Worm (Caenorhabditis elegans): ENCODE results near the gene npp-16.
A peak's percentile ranks its signal among the peaks of the same experiment; 100 is the strongest.

npp-16 gene

DNA sequence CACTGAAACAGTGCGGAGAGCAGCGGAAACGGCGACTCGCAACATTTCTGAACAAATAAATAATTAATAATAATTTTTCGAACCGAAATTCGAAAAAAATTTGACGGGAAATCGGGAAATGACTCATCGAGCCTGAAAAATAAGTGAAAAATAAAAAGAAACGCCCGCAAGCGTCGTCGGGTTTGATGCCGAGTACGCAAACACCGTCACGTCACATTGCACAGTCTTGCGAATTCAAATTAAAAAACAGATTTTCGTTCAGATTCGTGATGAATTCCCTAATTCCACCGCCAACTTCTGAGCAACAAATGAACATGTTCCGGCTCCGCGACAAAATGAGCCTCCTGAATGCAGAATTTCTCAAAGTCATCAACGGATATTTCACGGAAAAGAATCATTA lies at the start of gene npp-16, which contains the start of gene ndab-1:
Gene npp-16, plus strand, starts transcription at position 263 of the 400 bp plus-strand sequence.
Gene ndab-1, minus strand, starts transcription at position 47 of the 400 bp plus-strand sequence.
- TF ChIP-seq lin-13 (tag; optimal IDR thresholded peaks at IDR 0.05) (no peak), hlh-1 (tag; optimal IDR thresholded peaks at IDR 0.05) (no peak), mep-1 (tag; optimal IDR thresholded peaks at IDR 0.05) (no peak), nhr-2 (tag; optimal IDR thresholded peaks at IDR 0.05) (no peak), drap-1 (GFP tag; optimal IDR thresholded peaks at IDR 0.05) (no peak), ces-1 (GFP tag; optimal IDR thresholded peaks at IDR 0.05) (peak; percentile 42), nhr-237 (tag; optimal IDR thresholded peaks at IDR 0.05) (no peak), mab-5 (tag; optimal IDR thresholded peaks at IDR 0.05) (no peak), ham-2 (GFP tag; optimal IDR thresholded peaks at IDR 0.05) (no peak), M03D4.4 (tag; optimal IDR thresholded peaks at IDR 0.05) (peak; percentile 39), elt-1 (tag; optimal IDR thresholded peaks at IDR 0.05; ENCODE audit: borderline replicate concordance, insufficient read depth) (no peak), nhr-28 (tag; optimal IDR thresholded peaks at IDR 0.05) (no peak)

- no peak for TF ChIP-seq bed-3 (GFP tag; optimal IDR thresholded peaks at IDR 0.05)
- TF ChIP-seq pha-4 (tag; optimal IDR thresholded peaks at IDR 0.05), result no peak
- no peak for TF ChIP-seq M03D4.4 (tag; optimal IDR thresholded peaks at IDR 0.05)
- no peak for TF ChIP-seq unc-62 (GFP tag; optimal IDR thresholded peaks at IDR 0.05)
- TF ChIP-seq lsy-2 (tag; optimal IDR thresholded peaks at IDR 0.05), result no peak
- no peak for TF ChIP-seq nhr-28 (tag; optimal IDR thresholded peaks at IDR 0.05)
- no peak for TF ChIP-seq blmp-1 (tag; optimal IDR thresholded peaks at IDR 0.05)
- no peak for TF ChIP-seq hlh-1 (tag; optimal IDR thresholded peaks at IDR 0.05)
- TF ChIP-seq nhr-237 (tag; optimal IDR thresholded peaks at IDR 0.05), result no peak
- no peak for TF ChIP-seq nhr-12 (tag; optimal IDR thresholded peaks at IDR 0.05)
- TF ChIP-seq sptf-1 (tag; optimal IDR thresholded peaks at IDR 0.05), result no peak
- TF ChIP-seq snpc-4 (tag; optimal IDR thresholded peaks at IDR 0.05), result no peak
Measured at ce11 chrIII:11866127-11866526, 49.6 kb upstream of the npp-16 start.

ce11 chrIII:11869231-11869912 lies 46.4 kb upstream of the npp-16 start, which contains the start of gene taf-12:
Gene taf-12, minus strand, starts transcription at chrIII:11869281.
- TF ChIP-seq nhr-2 (tag; optimal IDR thresholded peaks at IDR 0.05) (no peak), mls-2 (tag; optimal IDR thresholded peaks at IDR 0.05) (no peak), M03D4.4 (tag; optimal IDR thresholded peaks at IDR 0.05) (no peak), nhr-12 (tag; optimal IDR thresholded peaks at IDR 0.05) (no peak), ceh-43 (GFP tag; optimal IDR thresholded peaks at IDR 0.05) (no peak)

DNA sequence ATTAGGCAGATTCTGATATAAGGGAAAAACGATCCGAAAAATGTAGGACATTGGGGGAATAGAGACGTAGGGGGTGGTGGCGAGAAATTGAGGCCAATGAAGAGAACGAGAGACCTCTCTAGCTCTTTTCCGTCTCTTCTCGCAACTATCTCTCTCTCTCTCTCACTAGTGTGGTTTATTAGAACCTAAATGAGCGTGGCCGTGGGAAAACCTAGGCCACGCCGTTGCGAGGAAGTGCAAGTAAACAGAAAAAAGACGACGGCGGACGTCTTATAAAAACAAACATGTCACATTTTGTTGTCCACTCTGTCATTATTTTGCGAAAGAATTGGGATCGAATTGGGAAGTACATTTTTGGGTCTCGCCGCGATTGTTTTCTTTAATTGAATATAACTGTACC lies 45.7 kb upstream of the npp-16 start:
- peak; percentile 3 for TF ChIP-seq nhr-2 (tag; optimal IDR thresholded peaks at IDR 0.05)
- peak; percentile 82 for TF ChIP-seq pha-4 (tag; optimal IDR thresholded peaks at IDR 0.05)
- peak; percentile 93 for TF ChIP-seq ces-1 (GFP tag; optimal IDR thresholded peaks at IDR 0.05)
- TF ChIP-seq lsy-2 (tag; optimal IDR thresholded peaks at IDR 0.05), result peak; percentile 72
- TF ChIP-seq unc-120 (tag; optimal IDR thresholded peaks at IDR 0.05; ENCODE audit: poor library complexity, severe bottlenecking), result peak; percentile 88
- TF ChIP-seq ceh-83 (GFP tag; optimal IDR thresholded peaks at IDR 0.05), result no peak
- TF ChIP-seq nhr-28 (tag; optimal IDR thresholded peaks at IDR 0.05), result no peak
- TF ChIP-seq drap-1 (GFP tag; optimal IDR thresholded peaks at IDR 0.05), result peak; percentile 32
- peak; percentile 33 for TF ChIP-seq mls-2 (tag; optimal IDR thresholded peaks at IDR 0.05)
- peak; percentile 28 for TF ChIP-seq mep-1 (tag; optimal IDR thresholded peaks at IDR 0.05)
- TF ChIP-seq unc-39 (tag; optimal IDR thresholded peaks at IDR 0.05), result no peak
- TF ChIP-seq blmp-1 (tag; optimal IDR thresholded peaks at IDR 0.05), result no peak
- no peak for TF ChIP-seq snpc-4 (tag; optimal IDR thresholded peaks at IDR 0.05)
- TF ChIP-seq lin-32 (GFP tag; optimal IDR thresholded peaks at IDR 0.05), result no peak
- TF ChIP-seq cnd-1 (tag; optimal IDR thresholded peaks at IDR 0.05), result peak; percentile 42
- peak; percentile 65 for TF ChIP-seq lin-13 (tag; optimal IDR thresholded peaks at IDR 0.05)
- TF ChIP-seq unc-62 (GFP tag; optimal IDR thresholded peaks at IDR 0.05), result peak; percentile 34
- no peak for TF ChIP-seq sem-2 (GFP tag; optimal IDR thresholded peaks at IDR 0.05)
- TF ChIP-seq nhr-237 (tag; optimal IDR thresholded peaks at IDR 0.05), result peak; percentile 75
- no peak for TF ChIP-seq nhr-12 (tag; optimal IDR thresholded peaks at IDR 0.05)
- TF ChIP-seq ceh-43 (GFP tag; optimal IDR thresholded peaks at IDR 0.05), result no peak
- peak; percentile 68 for TF ChIP-seq sptf-1 (tag; optimal IDR thresholded peaks at IDR 0.05)

ce11 chrIII:11871617-11872016 lies 44.1 kb upstream of the npp-16 start:
- TF ChIP-seq unc-120 (tag; optimal IDR thresholded peaks at IDR 0.05; ENCODE audit: poor library complexity, severe bottlenecking), result no peak
- no peak for TF ChIP-seq flh-1 (GFP tag; optimal IDR thresholded peaks at IDR 0.05)
- no peak for TF ChIP-seq zip-8 (tag; optimal IDR thresholded peaks at IDR 0.05)
- no peak for TF ChIP-seq nhr-2 (tag; optimal IDR thresholded peaks at IDR 0.05)
- TF ChIP-seq nhr-76 (tag; optimal IDR thresholded peaks at IDR 0.05), result no peak
- TF ChIP-seq unc-39 (tag; optimal IDR thresholded peaks at IDR 0.05), result no peak
- no peak for TF ChIP-seq ceh-83 (GFP tag; optimal IDR thresholded peaks at IDR 0.05)
- TF ChIP-seq nhr-12 (tag; optimal IDR thresholded peaks at IDR 0.05), result no peak
- no peak for TF ChIP-seq mep-1 (tag; optimal IDR thresholded peaks at IDR 0.05)

Data from whole organism, mixed stage, embryonic.